Fruit fly (Drosophila melanogaster) whole organism, embryonic: Measurements from ENCODE around the gene CG4101.

Source experiments
- CG10366 ChIP-seq: fragments of 200-800 bp; sonication (Bioruptor generic); IDR thresholded peaks from 2 replicates; pipeline ENCODE4 v1.3.6; 2022; ENCODE audit warnings: missing biosample characterization, missing genetic modification characterization
- CG10462 ChIP-seq: fragments of 200-800 bp; sonication (Bioruptor generic); optimal IDR thresholded peaks from 2 replicates; lab custom pipeline; 2016; ENCODE audit warnings: missing biosample characterization, missing genetic modification characterization
- CG10959 ChIP-seq: fragments of 200-800 bp; sonication (Bioruptor generic); IDR thresholded peaks from 2 replicates; pipeline ENCODE4 v1.3.6; 2022; ENCODE audit warnings: missing biosample characterization, missing genetic modification characterization
- CG12236 ChIP-seq: fragments of 200-800 bp; sonication (Bioruptor generic); optimal IDR thresholded peaks from 2 replicates; lab custom pipeline; 2016; ENCODE audit warnings: missing biosample characterization, missing genetic modification characterization
- CG1233 ChIP-seq: fragments of 200-800 bp; sonication (Bioruptor generic); optimal IDR thresholded peaks from 4 replicates; lab custom pipeline; 2018; ENCODE audit warnings: missing biosample characterization, mild to moderate bottlenecking, missing genetic modification characterization
- CG14014 ChIP-seq: fragments of 200-800 bp; sonication (Bioruptor generic); IDR thresholded peaks from 2 replicates; pipeline ENCODE4 v1.3.6; 2022; ENCODE audit warnings: missing biosample characterization, missing genetic modification characterization
- CG18619 ChIP-seq: fragments of 200-800 bp; sonication (Bioruptor generic); optimal IDR thresholded peaks from 3 replicates; lab custom pipeline; 2017; ENCODE audit warnings: missing biosample characterization, mild to moderate bottlenecking, missing genetic modification characterization
- CG2199 ChIP-seq: fragments of 200-800 bp; sonication (Bioruptor generic); IDR thresholded peaks from 3 replicates; pipeline ENCODE4 v1.3.6; 2022; ENCODE audit warnings: missing biosample characterization, missing genetic modification characterization
- CG3281 ChIP-seq: fragments of 200-800 bp; sonication (Bioruptor generic); optimal IDR thresholded peaks from 3 replicates; lab custom pipeline; 2017; ENCODE audit warnings: missing biosample characterization, mild to moderate bottlenecking, missing genetic modification characterization
- CG3407 ChIP-seq: fragments of 200-800 bp; sonication (Bioruptor generic); optimal IDR thresholded peaks from 2 replicates; lab custom pipeline; 2018; ENCODE audit warnings: missing biosample characterization, mild to moderate bottlenecking, missing genetic modification characterization
- CG34376 ChIP-seq: fragments of 200-800 bp; sonication (Bioruptor generic); optimal IDR thresholded peaks from 2 replicates; lab custom pipeline; 2018; ENCODE audit warnings: missing biosample characterization, mild to moderate bottlenecking, missing genetic modification characterization
- CG6272 ChIP-seq: fragments of 200-800 bp; sonication (Bioruptor generic); IDR thresholded peaks from 2 replicates; pipeline ENCODE4 v1.3.6; 2022; ENCODE audit warnings: missing biosample characterization, missing genetic modification characterization
- CG8281 ChIP-seq: fragments of 200-800 bp; sonication (Bioruptor generic); optimal IDR thresholded peaks from 2 replicates; lab custom pipeline; 2018; ENCODE audit warnings: missing biosample characterization, mild to moderate bottlenecking, missing genetic modification characterization, moderate library complexity
- CG9215 ChIP-seq: fragments of 200-800 bp; sonication (Bioruptor generic); IDR thresholded peaks from 2 replicates; pipeline ENCODE4 v1.3.6; 2022; ENCODE audit warnings: missing biosample characterization, missing genetic modification characterization
- CG9437 ChIP-seq: fragments of 200-800 bp; sonication (Bioruptor generic); optimal IDR thresholded peaks from 2 replicates; lab custom pipeline; 2018; ENCODE audit warnings: missing biosample characterization, mild to moderate bottlenecking, missing genetic modification characterization
- CG9797 ChIP-seq: fragments of 200-800 bp; sonication (Bioruptor generic); optimal IDR thresholded peaks from 3 replicates; lab custom pipeline; 2018; ENCODE audit warnings: missing biosample characterization, mild to moderate bottlenecking, missing genetic modification characterization
- Fer1 ChIP-seq: fragments of 200-800 bp; sonication (Bioruptor generic); optimal IDR thresholded peaks from 2 replicates; lab custom pipeline; 2017; ENCODE audit warnings: missing biosample characterization, mild to moderate bottlenecking, missing genetic modification characterization
- GATAe ChIP-seq: fragments of 200-800 bp; sonication (Bioruptor generic); conservative IDR thresholded peaks from 2 replicates; pipeline ENCODE4 v1.3.6; 2022; ENCODE audit warnings: missing biosample characterization, missing genetic modification characterization
- H2.0 ChIP-seq: fragments of 200-800 bp; sonication (Bioruptor generic); IDR thresholded peaks from 2 replicates; pipeline ENCODE4 v1.3.6; 2022; ENCODE audit warnings: missing biosample characterization, missing genetic modification characterization
- Hr78 ChIP-seq, 2 experiments: fragments of 200-800 bp in 1 of 2; fragments of >200 bp in 1 of 2; sonication (Bioruptor generic) in 1 of 2; optimal IDR thresholded peaks; 2 replicates each; lab custom pipeline; 2017 to 2019; ENCODE audit warnings: missing biosample characterization in 2 of 2, missing genetic modification characterization in 2 of 2, mild to moderate bottlenecking in 1 of 2, moderate library complexity in 1 of 2
- Lpt ChIP-seq: fragments of >200 bp; optimal IDR thresholded peaks from 2 replicates; lab custom pipeline; 2018; ENCODE audit warnings: missing biosample characterization, missing genetic modification characterization
- Med ChIP-seq: fragments of 200-800 bp; sonication (Bioruptor generic); peaks from one replicate; lab custom pipeline; 2016; ENCODE audit warnings: missing biosample characterization, missing genetic modification characterization, mild to moderate bottlenecking, inconsistent platforms, moderate library complexity
- Optix ChIP-seq: fragments of 200-800 bp; sonication (Bioruptor generic); IDR thresholded peaks from 3 replicates; pipeline ENCODE4 v1.3.6; 2022; ENCODE audit warnings: missing biosample characterization, missing genetic modification characterization
- Pdp1 ChIP-seq, 2 experiments: fragments of 200-800 bp; sonication (Bioruptor generic); optimal IDR thresholded peaks; 3 replicates each; lab custom pipeline; 2016; ENCODE audit warnings: missing biosample characterization in 2 of 2, missing genetic modification characterization in 2 of 2, mild to moderate bottlenecking in 1 of 2, moderate library complexity in 1 of 2
- Rx ChIP-seq: fragments of 200-800 bp; sonication (Bioruptor generic); IDR thresholded peaks from 2 replicates; pipeline ENCODE4 v1.3.6; 2022; ENCODE audit warnings: missing biosample characterization, missing genetic modification characterization
- Sin3A ChIP-seq: fragments of >200 bp; optimal IDR thresholded peaks from 2 replicates; lab custom pipeline; 2018
- Sox100B ChIP-seq: fragments of 200-800 bp; sonication (Bioruptor generic); optimal IDR thresholded peaks from 3 replicates; lab custom pipeline; 2018; ENCODE audit warnings: missing biosample characterization, mild to moderate bottlenecking, missing genetic modification characterization
- ara ChIP-seq: fragments of 200-800 bp; sonication (Bioruptor generic); IDR thresholded peaks from 2 replicates; pipeline ENCODE4 v1.3.6; 2022; ENCODE audit warnings: missing biosample characterization, missing genetic modification characterization
- ase ChIP-seq: fragments of 200-800 bp; sonication (Bioruptor generic); IDR thresholded peaks from 3 replicates; pipeline ENCODE4 v1.3.6; 2022; ENCODE audit warnings: missing biosample characterization, missing genetic modification characterization
- chinmo ChIP-seq: fragments of 200-800 bp; sonication (Bioruptor generic); IDR thresholded peaks from 4 replicates; pipeline ENCODE4 v1.3.6; 2022; ENCODE audit warnings: missing biosample characterization, missing genetic modification characterization; ENCODE audit not compliant: partially characterized antibody
- ci ChIP-seq: fragments of 200-800 bp; sonication (Bioruptor generic); IDR thresholded peaks from 3 replicates; pipeline ENCODE4 v1.3.6; 2022; ENCODE audit warnings: missing biosample characterization, missing genetic modification characterization
- corto ChIP-seq: fragments of 200-800 bp; sonication (Bioruptor generic); optimal IDR thresholded peaks from 2 replicates; lab custom pipeline; 2016; ENCODE audit warnings: missing biosample characterization, mild to moderate bottlenecking, missing genetic modification characterization, moderate library complexity
- crol ChIP-seq: fragments of 200-800 bp; sonication (Bioruptor generic); IDR thresholded peaks from 2 replicates; pipeline ENCODE4 v1.3.6; 2022; ENCODE audit warnings: missing biosample characterization, missing genetic modification characterization
- disco-r ChIP-seq: fragments of 200-800 bp; sonication (Bioruptor generic); optimal IDR thresholded peaks from 2 replicates; lab custom pipeline; 2016; ENCODE audit warnings: missing biosample characterization, missing genetic modification characterization
- exex ChIP-seq: fragments of 200-800 bp; sonication (Bioruptor generic); optimal IDR thresholded peaks from 4 replicates; lab custom pipeline; 2018; ENCODE audit warnings: missing biosample characterization, mild to moderate bottlenecking, missing genetic modification characterization, moderate library complexity
- ham ChIP-seq: fragments of 200-800 bp; sonication (Bioruptor generic); IDR thresholded peaks from 2 replicates; pipeline ENCODE4 v1.3.6; 2022; ENCODE audit warnings: missing biosample characterization, missing genetic modification characterization
- jigr1 ChIP-seq: fragments of 200-800 bp; sonication (Bioruptor generic); IDR thresholded peaks from 3 replicates; pipeline ENCODE4 v1.3.6; 2022; ENCODE audit warnings: missing biosample characterization, missing genetic modification characterization
- ken ChIP-seq: fragments of 200-800 bp; sonication (Bioruptor generic); IDR thresholded peaks from 3 replicates; pipeline ENCODE4 v1.3.6; 2022; ENCODE audit warnings: missing biosample characterization, missing genetic modification characterization
- lab ChIP-seq: fragments of 200-800 bp; sonication (Bioruptor generic); optimal IDR thresholded peaks from 3 replicates; lab custom pipeline; 2017; ENCODE audit warnings: missing biosample characterization, missing genetic modification characterization, mild to moderate bottlenecking, moderate library complexity, missing genetic modification reagents
- lov ChIP-seq, 2 experiments: fragments of 200-800 bp in 1 of 2; fragments of >200 bp in 1 of 2; sonication (Bioruptor generic) in 1 of 2; IDR thresholded peaks in 1 of 2; optimal IDR thresholded peaks in 1 of 2; 2 replicates in 1 of 2; 3 replicates in 1 of 2; pipeline versions ENCODE4 v1.3.6 to Lab custom; 2017 to 2022; ENCODE audit warnings: missing biosample characterization in 1 of 2, missing genetic modification characterization in 1 of 2
- mirr ChIP-seq: fragments of 200-800 bp; sonication (Bioruptor generic); optimal IDR thresholded peaks from 3 replicates; lab custom pipeline; 2018; ENCODE audit warnings: missing biosample characterization, mild to moderate bottlenecking, missing genetic modification characterization
- odd ChIP-seq: fragments of 200-800 bp; sonication (Bioruptor generic); optimal IDR thresholded peaks from 2 replicates; lab custom pipeline; 2017; ENCODE audit warnings: missing biosample characterization, mild to moderate bottlenecking, missing genetic modification characterization
- org-1 ChIP-seq: fragments of 200-800 bp; sonication (Bioruptor generic); optimal IDR thresholded peaks from 2 replicates; lab custom pipeline; 2017; ENCODE audit warnings: missing biosample characterization, missing genetic modification characterization
- rib ChIP-seq: fragments of 200-800 bp; sonication (Bioruptor generic); IDR thresholded peaks from 2 replicates; pipeline ENCODE4 v1.3.6; 2022; ENCODE audit warnings: missing biosample characterization, missing genetic modification characterization
- sd ChIP-seq: fragments of 200-800 bp; sonication (Bioruptor generic); optimal IDR thresholded peaks from 3 replicates; lab custom pipeline; 2018; ENCODE audit warnings: missing biosample characterization, mild to moderate bottlenecking, missing genetic modification characterization, moderate library complexity
- sens-2 ChIP-seq: fragments of 200-800 bp; sonication (Bioruptor generic); IDR thresholded peaks from 2 replicates; pipeline ENCODE4 v1.3.6; 2022; ENCODE audit warnings: missing biosample characterization, missing genetic modification characterization
- sqz ChIP-seq: fragments of 200-800 bp; sonication (Bioruptor generic); optimal IDR thresholded peaks from 3 replicates; lab custom pipeline; 2018; ENCODE audit warnings: missing biosample characterization, mild to moderate bottlenecking, missing genetic modification characterization
- ssp ChIP-seq: fragments of 200-800 bp; sonication (Bioruptor generic); IDR thresholded peaks from 2 replicates; pipeline ENCODE4 v1.3.6; 2022; ENCODE audit warnings: missing biosample characterization, missing genetic modification characterization
- sug ChIP-seq: fragments of 200-800 bp; optimal IDR thresholded peaks from 2 replicates; lab custom pipeline; 2019; ENCODE audit warnings: missing biosample characterization, mild to moderate bottlenecking, missing genetic modification characterization, moderate library complexity
- zf30C ChIP-seq: fragments of 200-800 bp; sonication (Bioruptor generic); optimal IDR thresholded peaks from 3 replicates; lab custom pipeline; 2018; ENCODE audit warnings: missing biosample characterization, mild to moderate bottlenecking, missing genetic modification characterization

Gene CG4101

DNA sequence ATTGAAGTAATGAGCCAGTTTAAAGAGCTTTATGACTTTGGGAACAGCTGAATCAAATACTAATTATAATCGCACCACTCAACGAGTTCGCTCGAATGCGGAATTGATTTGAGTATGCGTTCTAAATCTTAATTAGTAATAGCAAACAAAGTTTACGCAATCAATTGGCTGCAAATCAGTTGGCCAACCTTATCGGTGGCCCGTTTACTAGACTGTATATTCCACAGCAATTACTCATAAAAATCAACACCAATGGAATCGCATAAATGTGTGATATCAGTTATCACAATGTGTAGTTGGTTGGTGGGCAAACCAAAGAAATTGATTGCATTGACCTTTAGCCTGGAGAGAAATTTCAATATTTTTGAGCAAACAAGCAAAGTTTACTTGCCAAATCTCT is 40.2 kb downstream of the CG4101 start:
- TF ChIP-seq jigr1: no peak
- no peak for TF ChIP-seq CG12236
- TF ChIP-seq CG3281: peak; percentile 17
- TF ChIP-seq Lpt (GFP tag; lab: Kevin White, UChicago): no peak
- peak in 1 of 2 experiments; percentile 14 for TF ChIP-seq Hr78 (GFP tag; optimal IDR thresholded peaks at IDR 0.05; lab: Kevin White, UChicago)
- TF ChIP-seq CG18619: no peak
- peak; percentile 15 for TF ChIP-seq CG8281 (tag; lab: Kevin White, UChicago)
- peak in 1 of 2 experiments; percentile 84 for TF ChIP-seq Pdp1 (GFP tag; optimal IDR thresholded peaks at IDR 0.05; lab: Kevin White, UChicago)
- peak; percentile 71 for TF ChIP-seq sd (tag; lab: Kevin White, UChicago)
- TF ChIP-seq mirr: peak; percentile 89
- 0 out of 4 replicates have a peak, but pooled peaks have one; percentile 77 for TF ChIP-seq chinmo (GFP tag; lab: Robert Waterston, UW)
- peak; percentile 29; the same call in 1 of the 2 replicates for TF ChIP-seq GATAe (GFP tag; lab: Robert Waterston, UW)
- TF ChIP-seq exex (tag; lab: Kevin White, UChicago): peak; percentile 99
- peak; percentile 3 for TF ChIP-seq Fer1 (GFP tag; lab: Kevin White, UChicago)
- peak; percentile 87 for TF ChIP-seq sug (tag; lab: Kevin White, UChicago)
- TF ChIP-seq sens-2 (GFP tag; lab: Robert Waterston, UW): peak; percentile 40; the same call in 1 of the 2 replicates
- TF ChIP-seq Med (GFP tag; lab: Kevin White, UChicago): peak; percentile 62
- TF ChIP-seq odd (GFP tag; lab: Kevin White, UChicago): no peak
- TF ChIP-seq lab (GFP tag; lab: Kevin White, UChicago): peak; percentile 21
- peak; percentile 76 for TF ChIP-seq CG34376
- TF ChIP-seq Sin3A (lab: Kevin White, UChicago): no peak
- TF ChIP-seq, all 482 proteins: peak for 15

- TF ChIP-seq zf30C (GFP tag; lab: Kevin White, UChicago): no peak
- no peak for TF ChIP-seq corto
- TF ChIP-seq CG10462: no peak
- TF ChIP-seq sqz (GFP tag; lab: Kevin White, UChicago): no peak
- no peak for TF ChIP-seq CG1233 (GFP tag; lab: Kevin White, UChicago)
- 0 out of 2 replicates have a peak, but pooled peaks have one; percentile 21 for TF ChIP-seq CG14014 (GFP tag; lab: Robert Waterston, UW)
- TF ChIP-seq CG9437 (GFP tag; lab: Kevin White, UChicago): no peak
- TF ChIP-seq CG6272 (GFP tag; lab: Robert Waterston, UW): peak; percentile 11; the same call in 1 of the 2 replicates
- TF ChIP-seq org-1: no peak
- peak; percentile 48; the same call in 1 of the 2 replicates for TF ChIP-seq ham (GFP tag; lab: Robert Waterston, UW)
- 0 out of 2 replicates have a peak, but pooled peaks have one; percentile 15 for TF ChIP-seq rib
- TF ChIP-seq CG10959 (GFP tag; lab: Robert Waterston, UW): 0 out of 2 replicates have a peak, but pooled peaks have one; percentile 9
- peak; percentile 23; the same call in 1 of the 3 replicates for TF ChIP-seq ase (GFP tag; lab: Robert Waterston, UW)
- TF ChIP-seq CG9215 (GFP tag; lab: Robert Waterston, UW): no peak
- TF ChIP-seq disco-r (GFP tag; lab: Kevin White, UChicago): no peak
- no peak for TF ChIP-seq lov (optimal IDR thresholded peaks at IDR 0.05; lab: Kevin White, UChicago)
- TF ChIP-seq lov (GFP tag; IDR thresholded peaks at IDR 0.05; lab: Robert Waterston, UW): 0 out of 3 replicates have a peak, but pooled peaks have one; percentile 11
- 0 out of 2 replicates have a peak, but pooled peaks have one; percentile 13 for TF ChIP-seq ara (GFP tag; lab: Robert Waterston, UW)
- no peak for TF ChIP-seq CG10366 (GFP tag; lab: Robert Waterston, UW)
- no peak for TF ChIP-seq Rx (GFP tag; lab: Robert Waterston, UW)
- TF ChIP-seq H2.0: no peak
- TF ChIP-seq CG3407 (GFP tag; lab: Kevin White, UChicago): no peak
- no peak for TF ChIP-seq CG9797 (GFP tag; lab: Kevin White, UChicago)
- TF ChIP-seq ci: no peak
- peak; percentile 61 for TF ChIP-seq Med (GFP tag; lab: Kevin White, UChicago)
- TF ChIP-seq ken (GFP tag; lab: Robert Waterston, UW): no peak
- TF ChIP-seq Optix (GFP tag; lab: Robert Waterston, UW): 0 out of 3 replicates have a peak, but pooled peaks have one; percentile 8
- 0 out of 2 replicates have a peak, but pooled peaks have one; percentile 12 for TF ChIP-seq ssp
- peak; percentile 43 for TF ChIP-seq crol (GFP tag; lab: Robert Waterston, UW)
- TF ChIP-seq CG2199 (GFP tag; lab: Robert Waterston, UW): 0 out of 3 replicates have a peak, but pooled peaks have one; percentile 32
- TF ChIP-seq Sox100B: no peak
These were observed 41.4 kb downstream of the CG4101 start for dm6 chr3L:16653679-16654078.
